Fruit fly (Drosophila melanogaster) whole organism, wandering third instar larva: ENCODE measurements around the gene CG1138.
A peak's percentile ranks its signal among the peaks of the same experiment; 100 is the strongest.

Experiments used
- Dfd ChIP-seq: fragments of >200 bp; optimal IDR thresholded peaks from 2 replicates; lab custom pipeline; 2017; ENCODE audit warnings: missing biosample characterization, missing genetic modification characterization
- Myc ChIP-seq: fragments of >200 bp; optimal IDR thresholded peaks from 2 replicates; lab custom pipeline; 2017
- N ChIP-seq: fragments of >200 bp; optimal IDR thresholded peaks from 2 replicates; lab custom pipeline; 2018; ENCODE audit warnings: missing biosample characterization, missing external identifiers, missing genetic modification characterization
- lola ChIP-seq: fragments of >200 bp; optimal IDR thresholded peaks from 2 replicates; lab custom pipeline; 2017; ENCODE audit warnings: missing biosample characterization, missing genetic modification characterization
- psq ChIP-seq: fragments of 200-800 bp; sonication (Bioruptor generic); optimal IDR thresholded peaks from 3 replicates; lab custom pipeline; 2017; ENCODE audit warnings: missing biosample characterization, mild to moderate bottlenecking, missing genetic modification characterization, moderate library complexity

DNA sequence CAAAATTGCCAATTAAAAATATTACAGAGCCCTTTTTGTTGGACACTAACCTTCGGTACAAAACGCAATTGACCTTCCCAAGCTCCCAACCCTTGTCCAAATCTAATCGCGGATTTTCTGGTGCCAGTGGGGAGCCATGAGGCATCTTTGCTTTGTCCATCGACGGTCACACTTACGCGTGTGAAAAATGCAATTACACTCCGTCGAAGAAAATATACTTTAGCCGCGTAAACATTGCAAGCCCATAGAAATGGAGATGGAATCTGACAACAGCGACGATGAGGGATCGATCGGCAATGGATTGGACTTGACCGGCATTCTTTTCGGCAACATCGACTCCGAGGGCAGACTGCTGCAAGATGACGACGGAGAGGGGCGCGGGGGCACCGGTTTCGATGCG lies 48.9 kb upstream of the CG1138 start, which contains the start of gene Taf1:
- TF ChIP-seq lola = no peak
- no peak for TF ChIP-seq psq (GFP tag; lab: Kevin White, UChicago)
- TF ChIP-seq N (GFP tag; lab: Kevin White, UChicago) = no peak
- TF ChIP-seq Myc (lab: Kevin White, UChicago) = peak; percentile 65
- TF ChIP-seq Dfd (GFP tag; lab: Kevin White, UChicago) = no peak
